Worm (Caenorhabditis elegans) whole organism, young adult: ENCODE measurements around the gene clec-206.

Experiments
- F55B11.4 ChIP-seq: sonication (generic microtip); optimal IDR thresholded peaks from 2 replicates; lab custom pipeline; 2016; ENCODE audit warnings: missing compliant biosample characterization, missing genetic modification characterization, borderline replicate concordance; ENCODE audit not compliant: insufficient read depth
- ama-1 ChIP-seq, 3 experiments: fragments of 150-350 bp in 1 of 3; sonication (generic microtip) in 2 of 3; optimal IDR thresholded peaks; 2 replicates each; lab custom pipeline; 2014 to 2018; ENCODE audit warnings: missing biosample characterization in 2 of 3, missing genetic modification characterization in 2 of 3, missing genetic modification reagents in 2 of 3
- die-1 ChIP-seq: sonication (generic microtip); optimal IDR thresholded peaks from 2 replicates; lab custom pipeline; 2016; ENCODE audit warnings: missing genotype, mild to moderate bottlenecking, missing genetic modification characterization, missing compliant biosample characterization
- dpl-1 ChIP-seq: fragments of 150-350 bp; optimal IDR thresholded peaks from 2 replicates; lab custom pipeline; 2014; ENCODE audit warnings: missing biosample characterization, missing genetic modification reagents, missing genetic modification characterization
- hmg-20 ChIP-seq: fragments of 200-800 bp; sonication (Bioruptor generic); IDR thresholded peaks from 2 replicates; pipeline ENCODE4 v1.3.6; 2022; ENCODE audit warnings: missing genetic modification reagents, missing genetic modification characterization, missing compliant biosample characterization
- lin-35 ChIP-seq, 3 experiments: fragments of 150-350 bp in 2 of 3; sonication (generic microtip) in 1 of 3; optimal IDR thresholded peaks; 2 replicates each; lab custom pipeline; 2014 to 2018; ENCODE audit warnings: missing biosample characterization in 3 of 3, missing genetic modification characterization in 3 of 3, missing genetic modification reagents in 3 of 3
- lin-40 ChIP-seq: sonication (generic microtip); optimal IDR thresholded peaks from 2 replicates; lab custom pipeline; 2016; ENCODE audit warnings: missing genetic modification characterization, mild to moderate bottlenecking, missing compliant biosample characterization, missing genotype, missing genetic modification reagents
- lsy-27 ChIP-seq: sonication (generic microtip); optimal IDR thresholded peaks from 2 replicates; lab custom pipeline; 2017; ENCODE audit warnings: missing genetic modification characterization, mild to moderate bottlenecking, missing compliant biosample characterization, antibody characterized with exemption, missing genotype, borderline replicate concordance; ENCODE audit not compliant: insufficient read depth
- mes-4 ChIP-seq: sonication (generic microtip); optimal IDR thresholded peaks from 2 replicates; lab custom pipeline; 2016; ENCODE audit warnings: missing genotype, missing genetic modification characterization, missing compliant biosample characterization
- pbrm-1 ChIP-seq: fragments of 200-800 bp; sonication (Bioruptor generic); IDR thresholded peaks from 2 replicates; pipeline ENCODE4 v1.3.6; 2022; ENCODE audit warnings: missing genetic modification reagents, missing genetic modification characterization, missing compliant biosample characterization
- snpc-1.3 ChIP-seq: sonication (generic microtip); optimal IDR thresholded peaks from 2 replicates; lab custom pipeline; 2017; ENCODE audit warnings: missing genetic modification characterization, mild to moderate bottlenecking, missing compliant biosample characterization, antibody characterized with exemption, moderate library complexity, missing genotype, missing genetic modification reagents; ENCODE audit not compliant: insufficient read depth
- snpc-4 ChIP-seq, 5 experiments: fragments of 150-350 bp in 1 of 5; sonication (generic microtip) in 4 of 5; optimal IDR thresholded peaks; 2 replicates each; lab custom pipeline; 2014 to 2018; ENCODE audit warnings: missing genetic modification characterization in 5 of 5, missing biosample characterization in 3 of 5, antibody characterized with exemption in 2 of 5, mild to moderate bottlenecking in 2 of 5, missing compliant biosample characterization in 2 of 5, missing genotype in 2 of 5, moderate library complexity in 2 of 5, missing genetic modification reagents in 1 of 5
- tbx-9 ChIP-seq: sonication (generic microtip); optimal IDR thresholded peaks from 2 replicates; lab custom pipeline; 2016; ENCODE audit warnings: borderline replicate concordance, missing genetic modification characterization, inconsistent platforms, missing compliant biosample characterization
- unc-130 ChIP-seq: sonication (generic microtip); optimal IDR thresholded peaks from 2 replicates; lab custom pipeline; 2016; ENCODE audit warnings: missing genetic modification reagents, missing genetic modification characterization, missing compliant biosample characterization

ce11 chrV:2027787-2028186 is 23.7 kb upstream of the clec-206 start, which contains the start of gene srab-13:
- no peak for TF ChIP-seq pbrm-1 (GFP tag; lab: Robert Waterston, UW)
- no peak for TF ChIP-seq lsy-27 (tag; lab: Kevin White, UChicago)
- no peak for TF ChIP-seq ama-1 (optimal IDR thresholded peaks at IDR 0.05; lab: Kevin White, UChicago)
- no peak for TF ChIP-seq ama-1 (GFP tag; optimal IDR thresholded peaks at IDR 0.05; lab: Kevin White, UChicago)
- TF ChIP-seq F55B11.4 (tag; lab: Kevin White, UChicago), result no peak
- TF ChIP-seq snpc-1.3 (tag; lab: Kevin White, UChicago), result no peak
- no peak for TF ChIP-seq tbx-9 (tag; lab: Kevin White, UChicago)
- no peak for TF ChIP-seq lin-40 (tag; lab: Kevin White, UChicago)
- TF ChIP-seq die-1 (tag; lab: Kevin White, UChicago), result no peak
- no peak for TF ChIP-seq dpl-1
- TF ChIP-seq snpc-4 (GFP tag; optimal IDR thresholded peaks at IDR 0.05; lab: Kevin White, UChicago), result no peak
- no peak for TF ChIP-seq snpc-4 (tag; optimal IDR thresholded peaks at IDR 0.05; lab: Kevin White, UChicago)
- no peak for TF ChIP-seq mes-4 (tag; lab: Kevin White, UChicago)
- TF ChIP-seq hmg-20 (GFP tag; lab: Robert Waterston, UW), result no peak
- no peak for TF ChIP-seq lin-35 (GFP tag; optimal IDR thresholded peaks at IDR 0.05; lab: Kevin White, UChicago)
- no peak for TF ChIP-seq unc-130 (GFP tag; lab: Kevin White, UChicago)
